Fruit fly (Drosophila melanogaster) whole organism, embryonic: ENCODE data around the gene CG14715.

Experiments used
- Blimp-1 ChIP-seq: fragments of 200-800 bp; sonication (Bioruptor generic); optimal IDR thresholded peaks from 3 replicates; lab custom pipeline; 2018; ENCODE audit warnings: missing biosample characterization, missing genetic modification characterization, mild to moderate bottlenecking, moderate library complexity, missing genetic modification reagents
- CG10267 ChIP-seq: fragments of 200-800 bp; sonication (Bioruptor generic); optimal IDR thresholded peaks from 2 replicates; lab custom pipeline; 2018; ENCODE audit warnings: missing biosample characterization, mild to moderate bottlenecking, missing genetic modification characterization, moderate library complexity
- CG10366 ChIP-seq: fragments of 200-800 bp; sonication (Bioruptor generic); IDR thresholded peaks from 2 replicates; pipeline ENCODE4 v1.3.6; 2022; ENCODE audit warnings: missing biosample characterization, missing genetic modification characterization
- CG10543 ChIP-seq: fragments of 200-800 bp; sonication (Bioruptor generic); optimal IDR thresholded peaks from 3 replicates; lab custom pipeline; 2017; ENCODE audit warnings: missing biosample characterization, mild to moderate bottlenecking, missing genetic modification characterization, moderate library complexity
- CG10959 ChIP-seq: fragments of 200-800 bp; sonication (Bioruptor generic); IDR thresholded peaks from 2 replicates; pipeline ENCODE4 v1.3.6; 2022; ENCODE audit warnings: missing biosample characterization, missing genetic modification characterization
- CG12769 ChIP-seq: fragments of 200-800 bp; sonication (Bioruptor generic); optimal IDR thresholded peaks from 2 replicates; lab custom pipeline; 2019; ENCODE audit warnings: missing biosample characterization, mild to moderate bottlenecking, missing genetic modification characterization, moderate library complexity
- CG14014 ChIP-seq: fragments of 200-800 bp; sonication (Bioruptor generic); IDR thresholded peaks from 2 replicates; pipeline ENCODE4 v1.3.6; 2022; ENCODE audit warnings: missing biosample characterization, missing genetic modification characterization
- CG15479 ChIP-seq: fragments of 200-800 bp; sonication (Bioruptor generic); optimal IDR thresholded peaks from 3 replicates; lab custom pipeline; 2019; ENCODE audit warnings: missing biosample characterization, mild to moderate bottlenecking, missing genetic modification characterization, moderate library complexity
- CG15514 ChIP-seq: fragments of 200-800 bp; sonication (Bioruptor generic); optimal IDR thresholded peaks from 3 replicates; lab custom pipeline; 2017; ENCODE audit warnings: missing biosample characterization, missing genetic modification characterization, mild to moderate bottlenecking, moderate library complexity, missing genetic modification reagents
- CG15696 ChIP-seq: fragments of 200-800 bp; sonication (Bioruptor generic); optimal IDR thresholded peaks from 2 replicates; lab custom pipeline; 2019; ENCODE audit warnings: missing biosample characterization, mild to moderate bottlenecking, missing genetic modification characterization, moderate library complexity
- CG1647 ChIP-seq: fragments of 200-800 bp; sonication (Bioruptor generic); optimal IDR thresholded peaks from 3 replicates; lab custom pipeline; 2016; ENCODE audit warnings: missing biosample characterization, missing genetic modification characterization
- CG17328 ChIP-seq: fragments of 200-800 bp; sonication (Bioruptor generic); IDR thresholded peaks from 2 replicates; pipeline ENCODE4 v1.3.6; 2022; ENCODE audit warnings: missing biosample characterization, missing genetic modification characterization
- CG2199 ChIP-seq: fragments of 200-800 bp; sonication (Bioruptor generic); IDR thresholded peaks from 3 replicates; pipeline ENCODE4 v1.3.6; 2022; ENCODE audit warnings: missing biosample characterization, missing genetic modification characterization
- CG31441 ChIP-seq: fragments of 200-800 bp; sonication (Bioruptor generic); IDR thresholded peaks from 2 replicates; pipeline ENCODE4 v1.3.6; 2022; ENCODE audit warnings: missing biosample characterization, missing genetic modification characterization
- CG33213 ChIP-seq: fragments of 200-800 bp; sonication (Bioruptor generic); optimal IDR thresholded peaks from 3 replicates; lab custom pipeline; 2016; ENCODE audit warnings: missing biosample characterization, missing genetic modification characterization
- CG4707 ChIP-seq: fragments of 200-800 bp; sonication (Bioruptor generic); optimal IDR thresholded peaks from 2 replicates; lab custom pipeline; 2018; ENCODE audit warnings: missing biosample characterization, mild to moderate bottlenecking, missing genetic modification characterization, moderate library complexity
- CG4820 ChIP-seq: fragments of 200-800 bp; sonication (Bioruptor generic); optimal IDR thresholded peaks from 3 replicates; lab custom pipeline; 2016; ENCODE audit warnings: missing biosample characterization, missing genetic modification characterization
- CG6813 ChIP-seq: fragments of 200-800 bp; sonication (Bioruptor generic); optimal IDR thresholded peaks from 2 replicates; lab custom pipeline; 2017; ENCODE audit warnings: missing biosample characterization, missing genetic modification characterization, mild to moderate bottlenecking, moderate library complexity, missing genetic modification reagents
- CG7372 ChIP-seq: fragments of 200-800 bp; sonication (Bioruptor generic); IDR thresholded peaks from 2 replicates; pipeline ENCODE4 v1.3.6; 2022; ENCODE audit warnings: missing biosample characterization, missing genetic modification characterization
- CG7556 ChIP-seq: fragments of 200-800 bp; sonication (Bioruptor generic); optimal IDR thresholded peaks from 2 replicates; lab custom pipeline; 2017; ENCODE audit warnings: missing biosample characterization, mild to moderate bottlenecking, missing genetic modification characterization
- CG8765 ChIP-seq: fragments of 200-800 bp; sonication (Bioruptor generic); IDR thresholded peaks from 2 replicates; pipeline ENCODE4 v1.3.6; 2022; ENCODE audit warnings: missing biosample characterization, missing genetic modification characterization
- CrebB ChIP-seq: fragments of 200-800 bp; sonication (Bioruptor generic); optimal IDR thresholded peaks from 3 replicates; lab custom pipeline; 2018; ENCODE audit warnings: missing biosample characterization, mild to moderate bottlenecking, missing genetic modification characterization
- Dp ChIP-seq: fragments of 200-800 bp; sonication (Bioruptor generic); optimal IDR thresholded peaks from 2 replicates; lab custom pipeline; 2018; ENCODE audit warnings: missing biosample characterization, mild to moderate bottlenecking, missing genetic modification characterization, moderate library complexity
- Fer3 ChIP-seq: fragments of 200-800 bp; sonication (Bioruptor generic); optimal IDR thresholded peaks from 2 replicates; lab custom pipeline; 2018; ENCODE audit warnings: missing biosample characterization, mild to moderate bottlenecking, missing genetic modification characterization, moderate library complexity
- HHEX ChIP-seq: fragments of 200-800 bp; sonication (Bioruptor generic); optimal IDR thresholded peaks from 3 replicates; lab custom pipeline; 2017; ENCODE audit warnings: missing biosample characterization, mild to moderate bottlenecking, missing genetic modification characterization, missing genetic modification reagents
- HmgZ ChIP-seq: fragments of 200-800 bp; sonication (Bioruptor generic); optimal IDR thresholded peaks from 2 replicates; lab custom pipeline; 2018; ENCODE audit warnings: missing biosample characterization, mild to moderate bottlenecking, missing genetic modification characterization
- Hmr ChIP-seq: fragments of 200-800 bp; sonication (Bioruptor generic); optimal IDR thresholded peaks from 3 replicates; lab custom pipeline; 2017; ENCODE audit warnings: mild to moderate bottlenecking, missing biosample characterization, missing genetic modification reagents, missing genetic modification characterization
- Hr3 ChIP-seq: fragments of 200-800 bp; sonication (Bioruptor generic); optimal IDR thresholded peaks from 3 replicates; lab custom pipeline; 2016; ENCODE audit warnings: missing biosample characterization, missing genetic modification characterization
- Lhr ChIP-seq: fragments of 200-800 bp; sonication (Bioruptor generic); optimal IDR thresholded peaks from 3 replicates; lab custom pipeline; 2017; ENCODE audit warnings: mild to moderate bottlenecking, missing biosample characterization, missing genetic modification reagents, missing genetic modification characterization
- Pdp1 ChIP-seq, 2 experiments: fragments of 200-800 bp; sonication (Bioruptor generic); optimal IDR thresholded peaks; 3 replicates each; lab custom pipeline; 2016; ENCODE audit warnings: missing biosample characterization in 2 of 2, missing genetic modification characterization in 2 of 2, mild to moderate bottlenecking in 1 of 2, moderate library complexity in 1 of 2
- Poxn ChIP-seq: fragments of 200-800 bp; sonication (Bioruptor generic); IDR thresholded peaks from 2 replicates; pipeline ENCODE4 v1.3.6; 2022; ENCODE audit warnings: missing biosample characterization, missing genetic modification characterization
- Ptx1 ChIP-seq: fragments of 200-800 bp; sonication (Bioruptor generic); IDR thresholded peaks from 2 replicates; pipeline ENCODE4 v1.3.6; 2022; ENCODE audit warnings: missing biosample characterization, missing genetic modification characterization
- Xbp1 ChIP-seq: fragments of 200-800 bp; sonication (Bioruptor generic); optimal IDR thresholded peaks from 3 replicates; lab custom pipeline; 2016; ENCODE audit warnings: missing biosample characterization, mild to moderate bottlenecking, missing genetic modification characterization
- bcd ChIP-seq: fragments of 200-800 bp; sonication (Bioruptor generic); optimal IDR thresholded peaks from 2 replicates; lab custom pipeline; 2017; ENCODE audit warnings: missing biosample characterization, mild to moderate bottlenecking, missing genetic modification characterization
- bowl ChIP-seq: fragments of 200-800 bp; sonication (Bioruptor generic); IDR thresholded peaks from 2 replicates; pipeline ENCODE4 v1.3.6; 2022; ENCODE audit warnings: missing biosample characterization, missing genetic modification characterization
- cwo ChIP-seq: fragments of 200-800 bp; sonication (Bioruptor generic); optimal IDR thresholded peaks from 3 replicates; lab custom pipeline; 2017; ENCODE audit warnings: missing biosample characterization, missing genetic modification characterization, mild to moderate bottlenecking, moderate library complexity, missing genetic modification reagents
- emc ChIP-seq: fragments of 200-800 bp; sonication (Bioruptor generic); optimal IDR thresholded peaks from 2 replicates; lab custom pipeline; 2016; ENCODE audit warnings: missing biosample characterization, missing genetic modification characterization
- gce ChIP-seq: fragments of 200-800 bp; sonication (Bioruptor generic); IDR thresholded peaks from 3 replicates; pipeline ENCODE4 v1.3.6; 2022; ENCODE audit warnings: missing biosample characterization, missing genetic modification characterization
- jumu ChIP-seq: fragments of 200-800 bp; sonication (Bioruptor generic); optimal IDR thresholded peaks from 3 replicates; lab custom pipeline; 2016; ENCODE audit warnings: missing biosample characterization, missing genetic modification characterization
- kah ChIP-seq: fragments of 200-800 bp; sonication (Bioruptor generic); optimal IDR thresholded peaks from 2 replicates; lab custom pipeline; 2018; ENCODE audit warnings: missing biosample characterization, mild to moderate bottlenecking, missing genetic modification characterization
- otp ChIP-seq: fragments of 200-800 bp; sonication (Bioruptor generic); IDR thresholded peaks from 3 replicates; pipeline ENCODE4, ENCODE4 v1.3.6; 2022; ENCODE audit warnings: missing biosample characterization, missing genetic modification characterization
- prd ChIP-seq, 3 experiments: fragments of >200 bp in 2 of 3; fragments of 200-800 bp in 1 of 3; sonication (Bioruptor generic) in 1 of 3; optimal IDR thresholded peaks in 2 of 3; IDR thresholded peaks in 1 of 3; 2 replicates in 2 of 3; 3 replicates in 1 of 3; pipeline versions ENCODE4 v1.3.6 to Lab custom; 2017 to 2022; ENCODE audit warnings: missing biosample characterization in 1 of 3, missing genetic modification characterization in 1 of 3
- ranshi ChIP-seq: fragments of 200-800 bp; sonication (Bioruptor generic); IDR thresholded peaks from 2 replicates; pipeline ENCODE4 v1.3.6; 2022; ENCODE audit warnings: missing biosample characterization, missing genetic modification characterization
- sna ChIP-seq: fragments of 200-800 bp; sonication (Bioruptor generic); IDR thresholded peaks from 2 replicates; pipeline ENCODE4 v1.3.6; 2022; ENCODE audit warnings: missing biosample characterization, missing genetic modification characterization; ENCODE audit not compliant: partially characterized antibody
- unc-4 ChIP-seq: fragments of 200-800 bp; sonication (Bioruptor generic); IDR thresholded peaks from 2 replicates; pipeline ENCODE4 v1.3.6; 2022; ENCODE audit warnings: missing biosample characterization, missing genetic modification characterization; ENCODE audit not compliant: partially characterized antibody
- yki ChIP-seq: fragments of >200 bp; optimal IDR thresholded peaks from 3 replicates; lab custom pipeline; 2018

Gene CG14715

DNA sequence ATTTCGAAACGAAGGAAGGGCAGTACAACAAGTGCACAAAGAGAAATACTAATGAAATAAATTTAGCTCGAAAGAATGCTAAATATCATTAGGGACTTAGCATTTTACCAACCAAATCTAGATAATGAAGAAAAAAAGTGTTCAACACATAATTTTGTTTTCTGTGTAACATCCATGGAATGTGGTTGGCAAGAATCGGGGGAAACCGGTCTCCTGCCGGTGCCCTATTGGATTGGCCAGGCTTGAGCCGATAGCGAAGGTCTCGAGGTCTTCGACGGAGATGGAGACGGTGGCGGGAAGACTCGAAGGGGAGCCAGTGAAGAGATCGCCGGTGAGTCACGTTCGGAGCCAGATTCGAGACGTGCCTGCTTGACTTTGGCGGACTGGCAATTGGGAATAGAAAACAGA is 16.2 kb upstream of the CG14715 start (continued):
- TF ChIP-seq Ptx1 (GFP tag; lab: Robert Waterston, UW) (0 out of 2 replicates have a peak, but pooled peaks have one; percentile 17), CG4707 (GFP tag; lab: Kevin White, UChicago) (no peak), CG17328 (GFP tag; lab: Robert Waterston, UW) (peak; percentile 55), unc-4 (GFP tag; lab: Robert Waterston, UW) (no peak), CG31441 (GFP tag; lab: Robert Waterston, UW) (peak; percentile 14; the same call in 1 of the 2 replicates)

DNA sequence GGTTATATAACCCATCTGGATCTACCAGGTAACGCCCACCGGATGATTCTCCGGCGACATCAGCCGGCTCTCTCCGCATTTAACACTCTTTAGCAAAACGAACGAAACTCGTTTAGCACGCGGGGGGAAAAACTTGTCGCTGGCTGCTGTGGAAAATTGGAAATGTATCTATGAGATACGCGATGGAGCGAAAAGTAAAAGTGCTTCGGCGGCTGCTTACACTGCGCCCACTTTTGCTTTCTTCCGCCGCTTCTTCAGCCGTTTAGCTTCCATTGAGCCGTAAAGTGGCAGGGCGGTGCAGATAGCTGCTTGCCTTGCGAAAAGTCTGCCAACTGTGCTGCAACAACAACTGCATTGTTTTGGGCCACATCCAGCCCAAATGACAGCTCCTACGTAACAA is 12.8 kb upstream of the CG14715 start:
- 0 out of 2 replicates have a peak, but pooled peaks have one; percentile 16 for TF ChIP-seq sna (GFP tag; lab: Robert Waterston, UW)
- 0 out of 3 replicates have a peak, but pooled peaks have one; percentile 10 for TF ChIP-seq CG2199 (GFP tag; lab: Robert Waterston, UW)
- TF ChIP-seq ranshi (GFP tag; lab: Robert Waterston, UW) = no peak
- no peak for TF ChIP-seq CG33213
- TF ChIP-seq Blimp-1 (GFP tag; lab: Kevin White, UChicago) = peak; percentile 98
- peak in 1 of 2 experiments; percentile 80 for TF ChIP-seq Pdp1 (GFP tag; optimal IDR thresholded peaks at IDR 0.05; lab: Kevin White, UChicago)

dm6 chr3R:11661712-11662111 is 12.3 kb upstream of the CG14715 start:
- TF ChIP-seq bcd = peak; percentile 12
- TF ChIP-seq Poxn (GFP tag; lab: Robert Waterston, UW) = no peak
- no peak for TF ChIP-seq prd (optimal IDR thresholded peaks at IDR 0.05; lab: Kevin White, UChicago)
- TF ChIP-seq prd (GFP tag; IDR thresholded peaks at IDR 0.05; lab: Robert Waterston, UW) = peak; percentile 44; the same call in 2 of the 3 replicates
- TF ChIP-seq HHEX (GFP tag; lab: Kevin White, UChicago) = peak; percentile 38
- TF ChIP-seq CG7372 (GFP tag; lab: Robert Waterston, UW) = 0 out of 2 replicates have a peak, but pooled peaks have one; percentile 20
- TF ChIP-seq Hmr (GFP tag; lab: Kevin White, UChicago) = peak; percentile 5
- TF ChIP-seq otp (GFP tag; lab: Robert Waterston, UW) = 0 out of 3 replicates have a peak, but pooled peaks have one; percentile 17
- TF ChIP-seq unc-4 (GFP tag; lab: Robert Waterston, UW) = no peak
- TF ChIP-seq CG7556 (GFP tag; lab: Kevin White, UChicago) = peak; percentile 44
- TF ChIP-seq HmgZ = peak; percentile 38
- TF ChIP-seq Fer3 (tag; lab: Kevin White, UChicago) = peak; percentile 55
- TF ChIP-seq CG8765 (GFP tag; lab: Robert Waterston, UW) = no peak
- TF ChIP-seq cwo = peak; percentile 64
- TF ChIP-seq Hr3 (GFP tag; lab: Kevin White, UChicago) = no peak
- no peak for TF ChIP-seq gce (GFP tag; lab: Robert Waterston, UW)
- TF ChIP-seq Xbp1 = peak; percentile 27
- peak; percentile 21 for TF ChIP-seq CG10267
- no peak for TF ChIP-seq Lhr (GFP tag; lab: Kevin White, UChicago)
- no peak for TF ChIP-seq CG10959 (GFP tag; lab: Robert Waterston, UW)
- TF ChIP-seq yki (lab: Kevin White, UChicago) = no peak
- TF ChIP-seq CG15696 (tag; lab: Kevin White, UChicago) = no peak
- TF ChIP-seq CG10543 (GFP tag; lab: Kevin White, UChicago) = peak; percentile 30
- peak; percentile 29; the same call in 1 of the 2 replicates for TF ChIP-seq CG10366 (GFP tag; lab: Robert Waterston, UW)
- TF ChIP-seq CG12769 (tag; lab: Kevin White, UChicago) = peak; percentile 67
- peak; percentile 37 for TF ChIP-seq CG6813 (GFP tag; lab: Kevin White, UChicago)
- TF ChIP-seq kah (GFP tag; lab: Kevin White, UChicago) = peak; percentile 56
- peak; percentile 15; the same call in 1 of the 2 replicates for TF ChIP-seq CG14014 (GFP tag; lab: Robert Waterston, UW)
- peak; percentile 28 for TF ChIP-seq CG15514 (GFP tag; lab: Kevin White, UChicago)
- TF ChIP-seq Dp (GFP tag; lab: Kevin White, UChicago) = no peak
- no peak for TF ChIP-seq jumu
- peak; percentile 30 for TF ChIP-seq CG4820 (GFP tag; lab: Kevin White, UChicago)
- no peak for TF ChIP-seq CG1647 (GFP tag; lab: Kevin White, UChicago)
- no peak for TF ChIP-seq CG15479 (GFP tag; lab: Kevin White, UChicago)
- no peak for TF ChIP-seq emc (GFP tag; lab: Kevin White, UChicago)
- no peak for TF ChIP-seq CrebB (tag; lab: Kevin White, UChicago)
- TF ChIP-seq bowl = peak; percentile 28; the same call in 1 of the 2 replicates
